Fruit fly (Drosophila melanogaster): Measurements from ENCODE around the gene Ho.
A peak's percentile ranks its signal among the peaks of the same experiment; 100 is the strongest.

Gene Ho

DNA sequence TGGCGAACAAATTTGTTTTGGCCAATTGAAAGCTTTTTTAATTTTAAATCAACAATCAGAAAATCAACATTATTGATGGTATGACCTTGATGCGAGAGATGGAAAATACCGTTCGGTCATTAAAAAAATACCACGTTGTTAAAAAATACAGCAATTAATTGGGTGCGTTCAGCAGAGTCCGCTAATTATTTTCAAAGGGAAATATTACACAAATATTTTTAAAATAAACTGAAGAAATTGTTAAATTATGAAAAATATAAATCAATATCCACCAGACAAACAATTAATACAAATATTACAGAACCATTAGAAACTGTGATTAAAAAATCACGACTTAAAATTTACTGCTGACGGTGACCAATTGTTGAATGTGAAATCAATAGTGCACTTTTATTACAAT is 1.5 kb upstream of the Ho start, which contains the start of gene CG18476 (continued):
- TF ChIP-seq CG12236 (GFP tag; optimal IDR thresholded peaks at IDR 0.05) (peak; percentile 45), Dek (tag; optimal IDR thresholded peaks at IDR 0.05) (peak; percentile 94), CG3838 (GFP tag; optimal IDR thresholded peaks at IDR 0.05) (peak; percentile 73), gsb-n (tag; optimal IDR thresholded peaks at IDR 0.05) (peak; percentile 89), phol (tag; optimal IDR thresholded peaks at IDR 0.05) (peak; percentile 96), CG5953 (GFP tag; IDR thresholded peaks at IDR 0.05) (peak; percentile 69), slbo (GFP tag; IDR thresholded peaks at IDR 0.05) (peak; percentile 95), pan (optimal IDR thresholded peaks at IDR 0.05) (no peak), pan (GFP tag; optimal IDR thresholded peaks at IDR 0.05 in 1 of 2, IDR thresholded peaks at IDR 0.05 in 1 of 2) (peak in 1 of 2 experiments; percentile 97), CG2116 (GFP tag; optimal IDR thresholded peaks at IDR 0.05) (peak; percentile 66), Max (GFP tag; optimal IDR thresholded peaks at IDR 0.05) (peak; percentile 81), Dip2 (GFP tag; IDR thresholded peaks at IDR 0.05) (no peak; the same call in 1 of the 2 replicates), NfI (GFP tag; optimal IDR thresholded peaks at IDR 0.05) (peak; percentile 88), CG2875 (GFP tag; optimal IDR thresholded peaks at IDR 0.05) (peak; percentile 52), Neu2 (GFP tag; optimal IDR thresholded peaks at IDR 0.05; ENCODE audit: borderline replicate concordance) (no peak), NFAT (GFP tag; IDR thresholded peaks at IDR 0.05) (peak; percentile 90), NK7.1 (GFP tag; optimal IDR thresholded peaks at IDR 0.05) (peak; percentile 48), E2f1 (GFP tag; IDR thresholded peaks at IDR 0.05) (peak; percentile 95), zfh1 (GFP tag; IDR thresholded peaks at IDR 0.05) (peak; percentile 94), croc (GFP tag; conservative IDR thresholded peaks at IDR 0.05) (peak; percentile 92), CG11695 (GFP tag; IDR thresholded peaks at IDR 0.05) (peak; percentile 94), Fer1 (GFP tag; optimal IDR thresholded peaks at IDR 0.05) (peak; percentile 90), Six4 (GFP tag; optimal IDR thresholded peaks at IDR 0.05) (peak; percentile 85), CG1647 (GFP tag; optimal IDR thresholded peaks at IDR 0.05) (peak; percentile 37), z (GFP tag; IDR thresholded peaks at IDR 0.05) (no peak), Dbx (GFP tag; IDR thresholded peaks at IDR 0.05) (peak; percentile 91), crp (GFP tag; optimal IDR thresholded peaks at IDR 0.05) (peak in 1 of 2 experiments; percentile 47), CG6765 (GFP tag; optimal IDR thresholded peaks at IDR 0.05) (peak; percentile 80), CG4404 (GFP tag; IDR thresholded peaks at IDR 0.05) (peak; percentile 87), CG31365 (tag; optimal IDR thresholded peaks at IDR 0.05) (peak; percentile 32), trh (GFP tag; optimal IDR thresholded peaks at IDR 0.05) (peak; percentile 75), lola (GFP tag; optimal IDR thresholded peaks at IDR 0.05) (peak in 1 of 3 experiments; percentile 90), CG2199 (GFP tag; IDR thresholded peaks at IDR 0.05) (peak; percentile 90), nmo (GFP tag; optimal IDR thresholded peaks at IDR 0.05) (peak; percentile 97), CG8944 (GFP tag; optimal IDR thresholded peaks at IDR 0.05) (peak; percentile 36), lbe (GFP tag; optimal IDR thresholded peaks at IDR 0.05) (peak; percentile 79), CG8359 (GFP tag; optimal IDR thresholded peaks at IDR 0.05; ENCODE audit: borderline replicate concordance) (peak; percentile 73), Fer2 (tag; optimal IDR thresholded peaks at IDR 0.05) (peak; percentile 86), cad (GFP tag; optimal IDR thresholded peaks at IDR 0.05) (no peak), CG11085 (GFP tag; IDR thresholded peaks at IDR 0.05) (peak; percentile 90), hbn (GFP tag; IDR thresholded peaks at IDR 0.05; ENCODE audit: partially characterized antibody) (no peak), Rfx (GFP tag; IDR thresholded peaks at IDR 0.05) (peak; percentile 96), gce (GFP tag; IDR thresholded peaks at IDR 0.05) (peak; percentile 85), ato (GFP tag; IDR thresholded peaks at IDR 0.05; ENCODE audit: partially characterized antibody) (no peak), CG17802 (tag; optimal IDR thresholded peaks at IDR 0.05) (peak; percentile 79), bsh (GFP tag; optimal IDR thresholded peaks at IDR 0.05) (peak; percentile 2 to 93), Deaf1 (tag; optimal IDR thresholded peaks at IDR 0.05) (peak; percentile 77), CG7786 (GFP tag; optimal IDR thresholded peaks at IDR 0.05) (peak; percentile 61), CG9215 (GFP tag; IDR thresholded peaks at IDR 0.05) (peak; percentile 88), CG7839 (tag; optimal IDR thresholded peaks at IDR 0.05) (peak; percentile 96), Atf3 (GFP tag; optimal IDR thresholded peaks at IDR 0.05) (peak; percentile 52)
